Worm (Caenorhabditis elegans) whole organism, mixed stage, embryonic: ENCODE measurements around the gene F45G2.9.

Experiments used
- bed-3 ChIP-seq: fragments of 200-800 bp; sonication (Bioruptor generic); optimal IDR thresholded peaks from 3 replicates; lab custom pipeline; 2018; ENCODE audit warnings: mild to moderate bottlenecking, missing genetic modification characterization, moderate library complexity, missing compliant biosample characterization
- lin-13 ChIP-seq: fragments of 150-350 bp; optimal IDR thresholded peaks from 2 replicates; lab custom pipeline; 2014; ENCODE audit warnings: missing biosample characterization, missing genetic modification characterization
- unc-39 ChIP-seq: fragments of 150-350 bp; optimal IDR thresholded peaks from 2 replicates; lab custom pipeline; 2014; ENCODE audit warnings: missing biosample characterization, missing genetic modification characterization
- unc-62 ChIP-seq: fragments of 150-350 bp; optimal IDR thresholded peaks from 2 replicates; lab custom pipeline; 2014; ENCODE audit warnings: missing biosample characterization, missing genetic modification reagents, missing genetic modification characterization

DNA sequence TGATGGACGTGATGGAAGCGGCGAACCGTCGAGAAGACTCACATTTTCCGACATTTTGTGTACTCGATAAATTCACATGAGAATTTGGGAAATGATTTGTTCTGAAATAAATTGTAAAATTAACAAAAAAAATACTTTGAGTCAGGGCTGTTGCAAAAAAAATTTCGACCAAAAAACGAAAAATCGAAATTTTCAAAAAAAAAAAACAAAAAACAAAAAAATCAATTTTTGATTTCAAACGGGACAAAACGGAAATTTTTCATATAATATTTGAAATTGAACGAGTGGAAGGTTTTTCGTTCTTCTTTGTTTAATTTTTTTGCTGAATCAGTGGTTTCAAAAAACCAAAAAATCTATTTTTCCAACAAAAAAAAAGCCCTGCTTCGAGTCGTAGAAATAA, 18.5 kb upstream of the F45G2.9 start, which contains the start of gene cua-1:
- TF ChIP-seq bed-3 (no peak), lin-13 (tag; lab: Kevin White, UChicago) (no peak), unc-62 (GFP tag; lab: Kevin White, UChicago) (no peak), unc-39 (no peak)
